Worm (Caenorhabditis elegans) whole organism, L1 larva: ENCODE results near the gene acdh-12.

Source experiments
- C34B4.2 ChIP-seq: sonication (generic microtip); optimal IDR thresholded peaks from 2 replicates; lab custom pipeline; 2017; ENCODE audit warnings: mild to moderate bottlenecking, missing genetic modification characterization, missing compliant biosample characterization
- F16B12.6 ChIP-seq: fragments of 150-350 bp; optimal IDR thresholded peaks from 2 replicates; lab custom pipeline; 2014; ENCODE audit warnings: missing biosample characterization, missing genetic modification characterization
- aha-1 ChIP-seq: fragments of 150-350 bp; optimal IDR thresholded peaks from 2 replicates; lab custom pipeline; 2014; ENCODE audit warnings: missing biosample characterization, missing genetic modification characterization
- aly-2 ChIP-seq: fragments of 150-350 bp; optimal IDR thresholded peaks from 2 replicates; lab custom pipeline; 2014; ENCODE audit warnings: missing biosample characterization, missing genetic modification characterization
- ama-1 ChIP-seq: fragments of 150-350 bp; optimal IDR thresholded peaks from 2 replicates; lab custom pipeline; 2014
- ceh-88 ChIP-seq: fragments of 200-800 bp; sonication (Bioruptor generic); IDR thresholded peaks from 2 replicates; pipeline ENCODE4 v1.3.6; 2022; ENCODE audit warnings: missing genetic modification characterization, missing compliant biosample characterization
- ces-1 ChIP-seq: fragments of 150-350 bp; optimal IDR thresholded peaks from 2 replicates; lab custom pipeline; 2014; ENCODE audit warnings: missing biosample characterization, missing genetic modification reagents, missing genetic modification characterization
- dpl-1 ChIP-seq, 3 experiments: fragments of 150-350 bp in 2 of 3; sonication (generic microtip) in 1 of 3; optimal IDR thresholded peaks; 2 replicates each; lab custom pipeline; 2014 to 2017; ENCODE audit warnings: missing biosample characterization in 3 of 3, missing genetic modification characterization in 3 of 3, missing genetic modification reagents in 3 of 3
- dsc-1 ChIP-seq: sonication (generic microtip); optimal IDR thresholded peaks from 2 replicates; lab custom pipeline; 2016; ENCODE audit warnings: mild to moderate bottlenecking, missing genetic modification characterization, missing compliant biosample characterization
- efl-1 ChIP-seq, 4 experiments: fragments of 150-350 bp; optimal IDR thresholded peaks in 3 of 4; peaks in 1 of 4; 1 replicate in 1 of 4; 2 replicates in 3 of 4; lab custom pipeline; 2014; ENCODE audit warnings: missing biosample characterization in 2 of 4, missing genetic modification characterization in 2 of 4, missing genetic modification reagents in 2 of 4
- elt-2 ChIP-seq: sonication (generic microtip); optimal IDR thresholded peaks from 2 replicates; lab custom pipeline; 2016; ENCODE audit warnings: missing genetic modification characterization, mild to moderate bottlenecking, inconsistent platforms, missing compliant biosample characterization, missing genetic modification reagents
- ets-5 ChIP-seq: fragments of 200-800 bp; sonication (Bioruptor generic); IDR thresholded peaks from 2 replicates; pipeline ENCODE4 v1.3.6; 2022; ENCODE audit warnings: missing genetic modification characterization, missing compliant biosample characterization
- fkh-10 ChIP-seq: sonication (generic microtip); optimal IDR thresholded peaks from 2 replicates; lab custom pipeline; 2017; ENCODE audit warnings: missing biosample characterization, missing genetic modification reagents, missing genetic modification characterization
- fkh-4 ChIP-seq: sonication (generic microtip); optimal IDR thresholded peaks from 2 replicates; lab custom pipeline; 2016; ENCODE audit warnings: missing compliant biosample characterization, missing genetic modification characterization, borderline replicate concordance
- fkh-8 ChIP-seq: sonication (generic microtip); optimal IDR thresholded peaks from 2 replicates; lab custom pipeline; 2016; ENCODE audit warnings: mild to moderate bottlenecking, missing genetic modification characterization, missing compliant biosample characterization
- fos-1 ChIP-seq: fragments of 150-350 bp; optimal IDR thresholded peaks from 2 replicates; lab custom pipeline; 2014; ENCODE audit warnings: missing biosample characterization, missing genetic modification characterization
- lin-13 ChIP-seq: fragments of 150-350 bp; optimal IDR thresholded peaks from 2 replicates; lab custom pipeline; 2014; ENCODE audit warnings: missing biosample characterization, missing genetic modification reagents, missing genetic modification characterization
- lin-14 ChIP-seq: fragments of 200-800 bp; sonication (Bioruptor generic); optimal IDR thresholded peaks from 2 replicates; lab custom pipeline; 2018; ENCODE audit warnings: mild to moderate bottlenecking, missing genetic modification characterization, moderate library complexity, missing compliant biosample characterization
- lin-39 ChIP-seq: fragments of 150-350 bp; optimal IDR thresholded peaks from 2 replicates; lab custom pipeline; 2014; ENCODE audit warnings: missing biosample characterization, missing genetic modification reagents, missing genetic modification characterization
- lir-3 ChIP-seq: sonication (generic microtip); optimal IDR thresholded peaks from 2 replicates; lab custom pipeline; 2016; ENCODE audit warnings: mild to moderate bottlenecking, missing genetic modification characterization, moderate library complexity, missing compliant biosample characterization; ENCODE audit not compliant: poor library complexity
- nhr-71 ChIP-seq: sonication (generic microtip); optimal IDR thresholded peaks from 2 replicates; lab custom pipeline; 2016; ENCODE audit warnings: mild to moderate bottlenecking, missing genetic modification characterization, moderate library complexity, missing compliant biosample characterization
- nhr-76 ChIP-seq: sonication (generic microtip); optimal IDR thresholded peaks from 2 replicates; lab custom pipeline; 2017; ENCODE audit warnings: missing biosample characterization, missing genetic modification characterization
- nhr-84 ChIP-seq: sonication (generic microtip); optimal IDR thresholded peaks from 2 replicates; lab custom pipeline; 2017; ENCODE audit warnings: missing biosample characterization, missing genetic modification characterization
- nhr-85 ChIP-seq: sonication (generic microtip); peaks from one replicate; lab custom pipeline; 2016; ENCODE audit warnings: missing genetic modification characterization, inconsistent platforms, missing compliant biosample characterization
- pax-3 ChIP-seq: fragments of 200-800 bp; sonication (Bioruptor generic); optimal IDR thresholded peaks from 2 replicates; lab custom pipeline; 2018; ENCODE audit warnings: mild to moderate bottlenecking, missing genetic modification characterization, moderate library complexity, missing compliant biosample characterization
- pqm-1 ChIP-seq: sonication (generic microtip); optimal IDR thresholded peaks from 3 replicates; lab custom pipeline; 2017; ENCODE audit warnings: missing biosample characterization, missing genetic modification characterization
- rnt-1 ChIP-seq: sonication (generic microtip); optimal IDR thresholded peaks from 2 replicates; lab custom pipeline; 2016; ENCODE audit warnings: mild to moderate bottlenecking, missing genetic modification characterization, moderate library complexity, missing compliant biosample characterization
- tlp-1 ChIP-seq: fragments of 150-350 bp; optimal IDR thresholded peaks from 2 replicates; lab custom pipeline; 2014; ENCODE audit warnings: missing biosample characterization, missing genetic modification characterization
- unc-30 ChIP-seq: sonication (generic microtip); optimal IDR thresholded peaks from 2 replicates; lab custom pipeline; 2017; ENCODE audit warnings: missing biosample characterization, missing genetic modification characterization
- unc-62 ChIP-seq: fragments of 150-350 bp; optimal IDR thresholded peaks from 2 replicates; lab custom pipeline; 2014; ENCODE audit warnings: missing biosample characterization, missing genetic modification reagents, missing genetic modification characterization
- zag-1 ChIP-seq: fragments of 150-350 bp; optimal IDR thresholded peaks from 2 replicates; lab custom pipeline; 2014; ENCODE audit warnings: missing biosample characterization, missing genetic modification characterization
- ztf-11 ChIP-seq, 2 experiments: sonication (generic microtip); optimal IDR thresholded peaks; 2 replicates each; lab custom pipeline; 2016 to 2017; ENCODE audit warnings: missing genetic modification characterization in 2 of 2, missing biosample characterization in 1 of 2, missing compliant biosample characterization in 1 of 2

The acdh-12 gene

DNA sequence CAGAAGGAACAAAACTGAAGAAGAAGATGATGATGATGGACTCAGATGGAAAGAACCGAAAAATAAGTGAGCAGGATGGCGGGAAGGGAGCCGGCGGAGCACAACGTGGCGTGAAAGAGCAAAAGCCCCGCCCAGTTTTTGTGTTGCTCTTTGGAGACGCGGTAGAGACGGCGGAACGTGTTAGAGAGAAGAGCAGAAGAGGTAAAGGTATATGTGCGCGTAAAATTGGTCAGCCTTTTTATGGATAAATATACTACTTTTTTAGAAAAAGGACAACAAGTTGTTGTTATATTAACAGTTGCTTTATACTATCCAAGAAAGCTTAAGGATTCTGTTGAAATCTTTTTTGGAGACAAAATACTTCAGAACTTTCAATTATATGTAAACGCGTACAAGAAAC is 21.6 kb upstream of the acdh-12 start, which contains the start of gene E04F6.10:
E04F6.10 (minus strand) TSS at position 101 of the 400 bp plus-strand sequence.
- TF ChIP-seq fkh-8 (tag; lab: Kevin White, UChicago) (no peak), fkh-10 (no peak), rnt-1 (tag; lab: Kevin White, UChicago) (no peak), aha-1 (tag; lab: Kevin White, UChicago) (no peak), lin-13 (no peak), dpl-1 (GFP tag; optimal IDR thresholded peaks at IDR 0.05; lab: Kevin White, UChicago) (no peak)

DNA sequence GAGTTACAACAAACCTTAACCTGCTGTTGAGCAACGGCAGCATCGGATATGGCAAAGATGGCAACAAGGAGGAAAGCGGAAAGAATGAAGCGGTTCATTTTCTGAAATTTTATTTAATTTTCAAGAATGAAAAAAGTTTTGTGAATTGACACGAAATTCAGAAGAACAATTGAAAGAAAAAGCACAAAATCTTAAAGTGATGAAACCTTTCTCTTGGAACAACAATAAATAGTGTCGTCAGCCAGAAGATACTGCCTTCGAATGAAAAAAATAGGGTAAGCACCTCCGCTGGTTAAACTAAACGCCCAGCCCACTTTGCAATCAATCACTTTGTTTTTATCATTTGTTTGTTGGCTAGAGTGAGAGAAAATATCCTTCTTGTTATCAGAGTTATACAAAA is 16.6 kb upstream of the acdh-12 start, which contains the start of gene E04F6.9:
E04F6.9 (minus strand) TSS at position 101 of the 400 bp plus-strand sequence.
- no peak for TF ChIP-seq lin-14
- TF ChIP-seq nhr-76 = no peak
- no peak for TF ChIP-seq nhr-84
- no peak for TF ChIP-seq aly-2 (tag; lab: Kevin White, UChicago)
- no peak for TF ChIP-seq ztf-11 (tag; optimal IDR thresholded peaks at IDR 0.05; lab: Kevin White, UChicago)
- TF ChIP-seq dpl-1 (GFP tag; optimal IDR thresholded peaks at IDR 0.05; lab: Kevin White, UChicago) = no peak
- TF ChIP-seq unc-62 (GFP tag; lab: Kevin White, UChicago) = no peak
- TF ChIP-seq F16B12.6 (tag; lab: Kevin White, UChicago) = no peak
- TF ChIP-seq unc-30 (tag; lab: Kevin White, UChicago) = no peak
- TF ChIP-seq lin-13 = no peak

DNA sequence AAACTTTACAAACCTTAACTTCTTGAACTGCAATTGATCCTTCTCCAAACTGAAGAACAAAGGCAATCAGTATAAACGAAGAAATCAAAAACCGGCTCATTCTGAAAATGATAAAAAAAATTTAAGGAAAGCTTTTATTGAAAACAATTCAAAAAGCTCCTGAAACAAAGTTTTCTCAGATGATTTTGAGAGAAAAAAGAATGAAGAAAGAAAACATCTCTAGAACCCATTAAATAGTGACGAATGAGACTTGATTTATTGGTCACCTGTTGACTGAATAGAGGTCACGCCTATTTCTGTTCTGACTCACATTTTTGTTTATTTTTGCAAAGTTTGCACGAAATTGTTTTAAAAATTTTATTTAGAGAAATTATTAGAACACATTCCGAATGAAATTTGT is 15.8 kb upstream of the acdh-12 start, which contains the start of gene E04F6.8:
E04F6.8 (minus strand) TSS at position 101 of the 400 bp plus-strand sequence.
- TF ChIP-seq lir-3 (tag; lab: Kevin White, UChicago) (peak; percentile 45), dpl-1 (GFP tag; optimal IDR thresholded peaks at IDR 0.05; lab: Kevin White, UChicago) (no peak), rnt-1 (tag; lab: Kevin White, UChicago) (peak; percentile 14), lin-14 (peak; percentile 45), pqm-1 (tag; lab: Kevin White, UChicago) (no peak)

DNA sequence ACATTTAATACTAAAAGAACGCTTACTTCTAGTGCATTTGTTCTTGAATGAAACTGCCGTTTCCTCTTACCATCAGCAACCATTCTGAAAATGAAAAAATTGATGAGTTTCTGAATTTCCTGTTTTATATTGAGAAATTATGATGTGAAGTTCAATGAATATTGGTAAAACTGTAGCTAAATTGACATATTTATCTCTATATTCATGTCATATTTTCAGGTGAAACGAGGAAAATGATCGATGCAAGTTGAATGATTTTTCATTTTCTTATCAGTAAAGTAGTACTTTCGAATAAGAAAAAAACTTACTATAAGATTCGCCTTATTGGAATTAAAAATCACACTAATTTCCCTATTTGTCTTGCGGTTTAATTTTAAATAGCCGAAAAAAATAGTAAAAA is 14.7 kb upstream of the acdh-12 start, which contains the start of gene E04F6.15:
E04F6.15 (minus strand) TSS at position 101 of the 400 bp plus-strand sequence.
- TF ChIP-seq fkh-8 (tag; lab: Kevin White, UChicago) (no peak), nhr-71 (tag; lab: Kevin White, UChicago) (no peak), ztf-11 (tag; optimal IDR thresholded peaks at IDR 0.05; lab: Kevin White, UChicago) (no peak)

DNA sequence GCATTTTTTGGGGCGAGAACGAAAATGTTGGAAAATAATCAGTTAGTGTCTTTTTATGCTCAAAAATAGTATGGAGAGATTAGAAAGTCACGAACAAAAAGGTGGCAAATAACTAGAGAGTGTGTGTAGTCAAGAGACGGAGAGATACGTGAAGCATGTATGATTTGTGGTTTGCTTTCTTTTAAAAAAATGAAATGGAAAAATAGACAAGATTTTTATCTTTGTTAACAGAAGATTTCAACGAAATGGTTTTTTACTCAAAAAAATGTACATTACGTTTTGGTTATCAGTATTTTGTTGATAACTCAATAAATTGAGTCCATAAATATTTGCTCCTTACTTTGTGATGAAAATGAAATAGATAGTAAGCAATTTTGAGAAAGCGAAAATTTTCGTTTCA is 12.7 kb upstream of the acdh-12 start, which contains the start of gene dhs-7:
dhs-7 (minus strand) TSS at position 277 of the 400 bp plus-strand sequence.
- TF ChIP-seq elt-2 (tag; lab: Kevin White, UChicago) (peak; percentile 44), ets-5 (no peak)
- TF ChIP-seq, all 84 proteins: peak for 1

DNA sequence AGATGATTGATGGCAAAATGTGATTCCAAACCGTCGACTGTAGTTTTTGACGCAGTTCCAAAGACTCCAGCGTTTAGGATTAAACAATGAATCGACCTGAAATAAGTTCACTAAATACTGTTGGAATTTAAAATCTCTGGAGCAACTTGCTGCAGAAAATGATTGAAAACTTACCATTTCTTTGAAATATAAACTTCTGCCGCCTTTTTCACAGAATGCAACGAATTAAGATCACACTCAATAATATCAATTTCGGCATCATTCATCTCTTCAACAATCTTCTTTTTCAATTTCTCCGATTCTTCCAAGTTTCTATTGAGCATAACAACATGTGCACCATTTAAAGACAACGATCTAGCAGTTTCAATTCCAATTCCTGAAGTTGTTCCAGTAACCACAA is 12.2 kb upstream of the acdh-12 start:
- TF ChIP-seq fos-1 (tag; lab: Kevin White, UChicago) (no peak), C34B4.2 (no peak), efl-1 (optimal IDR thresholded peaks at IDR 0.05; lab: Kevin White, UChicago) (no peak), efl-1 (GFP tag; optimal IDR thresholded peaks at IDR 0.05 in 1 of 2; lab: Kevin White, UChicago) (peak in 1 of 2 experiments; percentile 78)

DNA sequence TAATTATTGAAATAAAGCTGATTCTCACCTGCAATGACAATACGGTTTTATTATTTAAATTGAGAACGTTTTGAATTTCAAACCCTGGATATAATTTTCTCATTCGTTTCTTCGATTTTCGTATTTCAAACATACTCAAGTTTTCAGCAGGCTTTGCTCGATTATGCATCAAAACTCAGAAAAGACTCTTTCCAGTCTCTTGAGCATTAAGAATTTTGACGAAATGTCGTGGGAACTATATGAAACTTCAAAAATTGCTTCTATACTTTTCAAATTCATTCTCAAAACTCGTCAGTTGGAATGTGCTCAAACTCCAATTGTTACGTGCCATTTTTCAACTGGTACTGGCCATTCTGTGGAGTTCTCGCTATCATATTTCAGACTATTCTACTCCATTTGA is 9.9 kb upstream of the acdh-12 start, which contains the start of gene srd-59:
srd-59 (plus strand) TSS at position 301 of the 400 bp plus-strand sequence.
- TF ChIP-seq fkh-10 = no peak
- TF ChIP-seq fkh-4 (tag; lab: Kevin White, UChicago) = no peak
- no peak for TF ChIP-seq lin-39
- TF ChIP-seq ceh-88 (GFP tag; lab: Robert Waterston, UW) = no peak
- no peak for TF ChIP-seq ces-1 (GFP tag; lab: Kevin White, UChicago)
- no peak for TF ChIP-seq zag-1
- no peak for TF ChIP-seq nhr-85 (tag; lab: Kevin White, UChicago)
- TF ChIP-seq ztf-11 (tag; optimal IDR thresholded peaks at IDR 0.05; lab: Kevin White, UChicago) = no peak
- TF ChIP-seq pax-3 (tag; lab: Kevin White, UChicago) = no peak
- no peak for TF ChIP-seq tlp-1 (tag; lab: Kevin White, UChicago)
- no peak for TF ChIP-seq C34B4.2
- TF ChIP-seq ama-1 = no peak
- TF ChIP-seq dsc-1 (tag; lab: Kevin White, UChicago) = no peak
- TF ChIP-seq, all 84 proteins: peak for 0
